Fruit fly (Drosophila melanogaster) whole organism, prepupa: ENCODE measurements around the gene CG32772.

Experiments
- CG10631 ChIP-seq: fragments of 200-800 bp; sonication (Bioruptor generic); optimal IDR thresholded peaks from 2 replicates; lab custom pipeline; 2016; ENCODE audit warnings: missing biosample characterization, missing genetic modification characterization
- CG10669 ChIP-seq: fragments of 200-800 bp; sonication (Bioruptor generic); optimal IDR thresholded peaks from 3 replicates; lab custom pipeline; 2018; ENCODE audit warnings: missing biosample characterization, mild to moderate bottlenecking, missing genetic modification characterization, moderate library complexity
- CG4318 ChIP-seq: fragments of 200-800 bp; sonication (Bioruptor generic); optimal IDR thresholded peaks from 3 replicates; lab custom pipeline; 2017; ENCODE audit warnings: missing biosample characterization, mild to moderate bottlenecking, missing genetic modification characterization
- CG6854 ChIP-seq: fragments of 200-800 bp; sonication (Bioruptor generic); optimal IDR thresholded peaks from 2 replicates; lab custom pipeline; 2017; ENCODE audit warnings: missing biosample characterization, mild to moderate bottlenecking, missing genetic modification characterization
- CG8319 ChIP-seq: fragments of 200-800 bp; sonication (Bioruptor generic); optimal IDR thresholded peaks from 3 replicates; lab custom pipeline; 2016; ENCODE audit warnings: missing biosample characterization, missing genetic modification characterization
- Ets96B ChIP-seq: fragments of 200-800 bp; optimal IDR thresholded peaks from 2 replicates; lab custom pipeline; 2019; ENCODE audit warnings: missing biosample characterization, mild to moderate bottlenecking, missing genetic modification characterization, moderate library complexity
- Gug ChIP-seq: fragments of 200-800 bp; sonication (Bioruptor generic); IDR thresholded peaks from 2 replicates; pipeline ENCODE4 v1.3.6; 2022; ENCODE audit warnings: missing biosample characterization, missing genetic modification characterization
- Sox102F ChIP-seq: fragments of 200-800 bp; sonication (Bioruptor generic); optimal IDR thresholded peaks from 2 replicates; lab custom pipeline; 2016; ENCODE audit warnings: missing biosample characterization, mild to moderate bottlenecking, missing genetic modification characterization
- Sox14 ChIP-seq: fragments of 200-800 bp; sonication (Bioruptor generic); optimal IDR thresholded peaks from 3 replicates; lab custom pipeline; 2016; ENCODE audit warnings: missing biosample characterization, missing genetic modification characterization
- cyc ChIP-seq: fragments of 200-800 bp; sonication (Bioruptor generic); optimal IDR thresholded peaks from 3 replicates; lab custom pipeline; 2016; ENCODE audit warnings: missing biosample characterization, missing genetic modification characterization
- fd59A ChIP-seq: fragments of 200-800 bp; sonication (Bioruptor generic); optimal IDR thresholded peaks from 2 replicates; lab custom pipeline; 2017; ENCODE audit warnings: missing biosample characterization, mild to moderate bottlenecking, missing genetic modification characterization, missing genetic modification reagents
- lz ChIP-seq: fragments of 200-800 bp; sonication (Bioruptor generic); optimal IDR thresholded peaks from 3 replicates; lab custom pipeline; 2016; ENCODE audit warnings: missing biosample characterization, missing genetic modification characterization
- pdm3 ChIP-seq: fragments of 200-800 bp; sonication (Bioruptor generic); optimal IDR thresholded peaks from 3 replicates; lab custom pipeline; 2016; ENCODE audit warnings: missing biosample characterization, missing genetic modification characterization
- vri ChIP-seq: fragments of 200-800 bp; sonication (Bioruptor generic); optimal IDR thresholded peaks from 3 replicates; lab custom pipeline; 2016; ENCODE audit warnings: missing biosample characterization, mild to moderate bottlenecking, missing genetic modification characterization

DNA sequence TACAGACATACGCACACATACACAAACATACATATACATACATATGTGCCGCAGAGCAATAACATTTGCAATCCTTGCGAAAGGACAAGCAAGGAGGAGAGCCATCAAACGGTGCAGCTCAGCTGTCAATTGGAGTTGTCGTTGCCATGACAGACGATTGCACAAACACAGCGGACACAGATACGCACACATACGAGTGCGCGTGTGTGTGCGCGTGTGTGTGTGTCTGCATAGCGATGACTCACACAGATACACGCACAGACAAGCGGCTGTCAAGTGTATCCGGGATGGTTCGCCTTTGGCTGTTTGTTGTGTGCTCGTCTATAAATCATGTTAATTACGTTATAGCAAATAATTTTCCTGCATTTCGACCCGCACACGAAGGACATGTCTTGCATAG lies 48.6 kb upstream of the CG32772 start:
- no peak for TF ChIP-seq pdm3 (GFP tag; lab: Kevin White, UChicago)
- TF ChIP-seq CG10669 (GFP tag; lab: Kevin White, UChicago): no peak
- no peak for TF ChIP-seq Gug (GFP tag; lab: Robert Waterston, UW)
- TF ChIP-seq CG8319 (GFP tag; lab: Kevin White, UChicago): no peak
- no peak for TF ChIP-seq Sox14 (GFP tag; lab: Kevin White, UChicago)
- no peak for TF ChIP-seq lz (GFP tag; lab: Kevin White, UChicago)
- no peak for TF ChIP-seq vri (GFP tag; lab: Kevin White, UChicago)
- no peak for TF ChIP-seq cyc (GFP tag; lab: Kevin White, UChicago)
- no peak for TF ChIP-seq Ets96B (tag; lab: Kevin White, UChicago)
- TF ChIP-seq CG6854 (GFP tag; lab: Kevin White, UChicago): no peak
- no peak for TF ChIP-seq CG10631
- no peak for TF ChIP-seq fd59A (GFP tag; lab: Kevin White, UChicago)
- TF ChIP-seq Sox102F (GFP tag; lab: Kevin White, UChicago): no peak
- TF ChIP-seq CG4318 (GFP tag; lab: Kevin White, UChicago): no peak
